Fruit fly (Drosophila melanogaster) Kc167 (cell line): ENCODE data around the gene CG43102.

Source experiments
- Myc ChIP-seq: fragments of >200 bp; optimal IDR thresholded peaks from 2 replicates; lab custom pipeline; 2017; ENCODE audit warnings: missing external identifiers
- Sin3A ChIP-seq: fragments of >200 bp; optimal IDR thresholded peaks from 2 replicates; lab custom pipeline; 2018; ENCODE audit warnings: missing external identifiers
- h ChIP-seq: fragments of >200 bp; optimal IDR thresholded peaks from 3 replicates; lab custom pipeline; 2018; ENCODE audit warnings: missing external identifiers
- insv ChIP-seq: fragments of >200 bp; optimal IDR thresholded peaks from 3 replicates; lab custom pipeline; 2018; ENCODE audit warnings: missing external identifiers
- psq ChIP-seq: fragments of >200 bp; optimal IDR thresholded peaks from 2 replicates; lab custom pipeline; 2017; ENCODE audit warnings: missing external identifiers
- ttk ChIP-seq: sonication (Bioruptor generic); optimal IDR thresholded peaks from 2 replicates; lab custom pipeline; 2017; ENCODE audit warnings: missing external identifiers

The CG43102 gene

DNA sequence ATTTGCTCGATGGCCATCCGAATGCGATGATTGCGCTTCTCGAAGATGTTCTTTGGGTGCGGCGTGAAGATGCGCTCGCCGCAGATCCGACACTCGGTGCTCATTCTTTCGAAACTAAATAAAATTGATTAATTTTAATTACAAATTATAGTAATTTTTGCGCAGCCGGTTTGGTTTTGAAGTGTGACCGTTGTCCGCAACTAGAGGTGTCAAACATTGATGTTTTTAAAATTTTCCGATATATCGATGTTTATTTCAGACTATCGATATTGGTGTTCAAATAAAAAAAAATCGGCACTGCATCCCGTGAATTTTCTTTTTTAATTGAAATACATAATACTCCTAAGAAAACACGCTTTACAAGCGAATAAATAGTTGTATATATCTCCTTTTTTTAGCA lies 14.7 kb upstream of the CG43102 start, which contains the start of gene Odj:
Gene Odj, minus strand, starts transcription at position 209 of the 400 bp plus-strand sequence.
- TF ChIP-seq Sin3A (lab: Kevin White, UChicago) (no peak), h (lab: Kevin White, UChicago) (no peak), psq (no peak), insv (lab: Kevin White, UChicago) (no peak), ttk (no peak), Myc (lab: Kevin White, UChicago) (no peak)

DNA sequence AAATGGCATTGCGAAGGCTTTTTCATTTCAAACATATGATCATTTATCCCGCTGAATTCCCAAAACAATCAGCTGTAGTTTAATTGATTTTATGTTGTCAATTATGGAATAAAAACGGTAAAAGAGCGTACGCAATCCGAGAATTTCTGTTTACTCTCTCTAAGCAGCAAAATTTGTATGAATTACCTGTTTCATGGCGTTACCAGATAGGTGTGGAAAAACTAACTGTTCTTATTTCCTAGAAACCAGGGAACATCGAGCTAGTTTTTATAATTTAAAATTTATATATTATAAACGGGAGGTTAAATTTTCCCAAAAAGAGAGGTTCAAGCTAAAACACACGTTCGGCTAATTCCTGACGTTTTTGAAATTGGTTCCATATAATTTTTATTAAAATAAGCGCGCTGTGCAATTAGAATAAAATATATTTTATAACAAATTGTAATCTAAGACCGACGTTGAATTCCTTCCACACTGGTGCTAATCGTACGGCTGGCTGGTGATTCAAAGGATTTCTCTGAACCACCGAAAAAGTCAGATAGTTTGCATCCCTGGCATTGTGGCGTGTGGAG lies 12.8 kb upstream of the CG43102 start, which contains the start of gene CG17801:
Gene CG17801, minus strand, starts transcription at position 51 of the 572 bp plus-strand sequence.
- no peak for TF ChIP-seq Myc (lab: Kevin White, UChicago)

DNA sequence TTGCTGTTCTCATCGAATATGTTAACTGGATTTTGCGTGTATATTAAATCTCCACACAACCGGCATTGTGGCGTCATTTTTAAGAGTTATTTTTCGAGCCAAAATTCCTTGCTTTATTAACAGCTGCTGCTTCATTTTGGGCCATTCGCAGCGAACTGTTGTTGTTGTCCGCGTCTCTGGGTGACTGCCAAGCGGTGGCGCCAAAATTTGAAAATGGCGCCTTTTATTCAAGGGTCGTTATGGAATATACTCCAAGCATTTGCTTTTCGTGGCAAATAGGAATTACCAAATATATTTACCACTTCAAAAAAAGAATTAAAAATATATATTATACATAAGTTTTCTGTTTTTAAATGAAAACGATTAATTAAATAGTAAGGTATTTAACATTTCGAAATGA lies 10.8 kb upstream of the CG43102 start, which contains the start of gene Nnk:
Gene Nnk, minus strand, starts transcription at position 158 of the 400 bp plus-strand sequence.
- no peak for TF ChIP-seq insv (lab: Kevin White, UChicago)
- TF ChIP-seq Myc (lab: Kevin White, UChicago), result no peak

DNA sequence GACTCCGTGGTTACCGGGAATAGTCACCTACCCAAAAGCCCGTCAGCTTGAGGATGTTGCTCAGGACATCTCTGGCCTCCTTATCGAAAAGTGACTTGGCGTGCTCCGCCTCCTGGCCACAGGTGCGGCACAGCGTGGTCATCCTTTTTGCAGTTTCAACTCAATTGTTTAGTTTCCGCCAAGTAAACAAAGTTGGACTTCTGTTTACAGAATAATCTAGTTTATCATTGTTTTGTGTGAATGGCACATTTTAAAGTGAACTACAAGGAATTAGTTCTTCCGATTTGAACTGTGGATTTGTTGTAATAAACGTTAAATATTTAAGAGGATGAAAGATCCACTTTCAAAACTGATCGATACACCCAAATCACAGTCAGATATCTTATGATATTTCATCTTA lies 8.7 kb upstream of the CG43102 start, which contains the start of gene CG17806:
Gene CG17806, minus strand, starts transcription at position 236 of the 400 bp plus-strand sequence.
- TF ChIP-seq Sin3A (lab: Kevin White, UChicago), result no peak
- no peak for TF ChIP-seq insv (lab: Kevin White, UChicago)

DNA sequence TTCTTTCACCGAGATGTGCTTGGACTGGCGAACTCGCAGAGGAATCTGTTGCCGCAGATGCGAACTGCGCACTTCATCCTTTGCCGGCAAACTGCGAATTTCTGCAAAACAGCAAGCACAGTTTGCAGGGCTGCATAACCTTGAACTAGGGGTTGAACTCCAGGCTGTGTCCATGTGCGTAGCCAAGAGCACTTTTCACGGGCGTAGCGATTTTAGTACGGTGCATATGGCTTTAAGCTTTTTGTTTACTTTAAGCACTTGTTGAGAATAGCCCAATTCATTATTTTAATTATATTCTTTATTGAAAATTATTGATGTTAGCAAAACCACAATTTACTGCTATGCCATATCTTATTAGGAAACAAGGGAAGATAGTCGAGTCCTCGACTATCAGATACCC lies 7.0 kb upstream of the CG43102 start, which contains the start of gene CG17803:
Gene CG17803, minus strand, starts transcription at position 249 of the 400 bp plus-strand sequence.
- no peak for TF ChIP-seq Myc (lab: Kevin White, UChicago)
- no peak for TF ChIP-seq Sin3A (lab: Kevin White, UChicago)
- TF ChIP-seq h (lab: Kevin White, UChicago), result no peak
- no peak for TF ChIP-seq psq
- no peak for TF ChIP-seq insv (lab: Kevin White, UChicago)
- no peak for TF ChIP-seq ttk

DNA sequence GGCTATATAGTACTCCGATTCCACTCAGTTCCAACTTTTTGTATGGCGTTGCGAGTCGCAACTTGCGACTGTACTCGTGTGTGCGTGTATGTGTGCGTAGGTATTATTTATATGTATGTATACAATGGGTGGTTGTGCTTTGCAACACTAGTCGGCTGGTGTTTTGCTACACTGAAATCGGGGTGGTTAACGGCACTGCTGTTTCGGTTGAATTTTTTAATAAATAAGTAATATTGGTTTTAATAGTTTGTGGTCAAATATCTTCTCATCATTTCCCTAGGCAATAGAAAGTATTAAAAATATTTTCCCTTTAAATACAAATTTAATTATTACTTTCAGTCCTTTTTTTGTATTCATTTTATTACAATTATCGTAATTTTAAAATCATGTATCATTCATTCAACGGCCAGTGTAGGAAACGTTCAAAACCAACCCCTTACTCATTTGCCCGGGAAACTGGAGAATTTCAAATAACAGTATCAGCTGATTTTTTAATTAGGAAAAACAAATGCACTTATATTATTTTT lies 4.0 kb upstream of the CG43102 start, which contains the start of gene CG7379:
Gene CG7379, minus strand, starts transcription at position 94 of the 527 bp plus-strand sequence.
- TF ChIP-seq ttk, result no peak
- no peak for TF ChIP-seq insv (lab: Kevin White, UChicago)
- TF ChIP-seq h (lab: Kevin White, UChicago), result no peak
- TF ChIP-seq Sin3A (lab: Kevin White, UChicago), result no peak
- TF ChIP-seq Myc (lab: Kevin White, UChicago), result no peak
- no peak for TF ChIP-seq psq

DNA sequence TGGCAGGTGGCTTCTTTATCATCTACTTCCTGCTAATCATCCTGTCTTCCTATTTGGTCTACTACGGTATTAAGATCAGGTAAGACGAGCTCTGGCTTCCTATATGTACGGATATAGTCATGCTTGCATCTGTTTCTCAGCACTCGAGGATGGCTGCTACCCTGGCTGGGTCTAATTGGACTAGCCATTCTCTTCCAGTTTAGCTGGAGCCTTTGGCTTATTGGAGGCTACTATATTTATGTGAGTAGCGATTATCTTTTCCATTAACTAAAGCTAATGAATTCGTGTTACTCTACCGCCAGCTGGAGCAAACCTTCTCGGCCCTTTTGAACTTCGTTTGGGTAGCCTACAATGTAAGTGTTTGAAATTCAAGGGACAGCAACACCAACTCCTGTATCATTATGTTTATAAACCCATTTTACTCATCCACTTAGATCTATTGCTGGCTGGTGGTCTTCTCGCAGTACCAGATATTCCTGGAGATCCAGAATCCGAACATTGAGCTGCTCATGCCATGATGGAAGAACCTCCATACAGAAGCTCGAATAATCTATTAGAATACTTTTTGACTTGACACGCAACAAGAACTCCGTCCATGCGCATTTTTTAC lies 1.4 kb upstream of the CG43102 start:
- TF ChIP-seq h (lab: Kevin White, UChicago) (no peak), ttk (no peak), insv (lab: Kevin White, UChicago) (no peak), psq (no peak), Myc (lab: Kevin White, UChicago) (no peak), Sin3A (lab: Kevin White, UChicago) (no peak)

DNA sequence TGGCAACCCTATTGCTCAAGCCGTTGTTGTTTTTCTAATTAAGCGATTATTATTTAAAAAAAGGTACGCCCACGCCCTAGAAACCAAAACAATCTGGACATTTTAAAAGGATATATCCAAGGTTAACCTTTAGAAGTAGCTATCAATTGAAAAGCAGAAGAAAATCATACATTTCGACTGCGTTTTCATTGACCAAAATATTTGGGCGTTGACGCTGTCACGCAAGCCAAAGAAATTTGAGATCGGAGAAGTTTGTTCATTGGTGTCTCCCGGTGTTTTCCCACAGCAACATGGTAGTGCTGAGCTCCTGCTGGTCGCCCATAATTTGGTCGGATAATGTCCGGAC lies 758 bp upstream of the CG43102 start, which contains the start of gene pasi1:
Gene pasi1, plus strand, starts transcription at position 1 of the 346 bp plus-strand sequence.
- no peak for TF ChIP-seq psq
- no peak for TF ChIP-seq Sin3A (lab: Kevin White, UChicago)
- TF ChIP-seq ttk, result no peak
- TF ChIP-seq insv (lab: Kevin White, UChicago), result no peak
- no peak for TF ChIP-seq Myc (lab: Kevin White, UChicago)
- no peak for TF ChIP-seq h (lab: Kevin White, UChicago)

DNA sequence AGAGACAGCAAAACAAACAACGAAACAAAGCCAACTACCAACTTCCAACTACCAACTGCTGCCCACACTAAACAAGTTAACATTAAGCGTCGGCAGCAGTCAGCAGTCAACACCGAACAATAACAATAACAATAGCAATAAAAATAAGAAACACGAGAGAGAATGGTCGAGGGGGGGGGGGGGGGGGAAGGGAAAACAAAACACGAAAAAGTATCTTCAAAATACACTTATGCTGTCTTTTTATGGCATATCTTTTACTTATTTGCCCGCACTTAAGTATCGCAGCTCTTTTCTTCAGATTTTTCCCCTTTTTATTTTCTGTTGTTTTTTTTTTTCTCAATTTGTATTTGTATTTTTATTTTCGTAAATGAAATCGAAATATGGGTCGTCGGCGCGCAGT lies 1.0 kb downstream of the CG43102 start:
- TF ChIP-seq insv (lab: Kevin White, UChicago), result no peak

DNA sequence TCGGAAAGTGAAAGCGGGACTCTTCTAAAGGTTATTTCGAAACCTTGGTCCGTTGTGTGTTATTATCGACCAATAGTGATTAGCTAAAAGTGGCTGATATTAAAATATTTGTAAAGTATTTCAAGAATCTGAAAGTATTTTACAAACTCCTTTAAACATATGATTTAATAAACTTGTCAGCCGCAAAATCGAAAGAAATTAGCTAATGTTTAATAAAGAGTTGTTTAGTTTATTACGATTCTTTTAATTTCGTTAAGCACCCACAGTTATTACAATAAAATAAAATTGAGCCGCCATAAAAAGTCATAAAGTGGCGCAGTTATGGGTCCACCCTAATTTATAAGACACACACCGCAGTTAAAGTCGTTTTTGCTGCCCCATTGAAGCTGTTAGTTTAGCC lies 4.4 kb downstream of the CG43102 start:
- no peak for TF ChIP-seq ttk

DNA sequence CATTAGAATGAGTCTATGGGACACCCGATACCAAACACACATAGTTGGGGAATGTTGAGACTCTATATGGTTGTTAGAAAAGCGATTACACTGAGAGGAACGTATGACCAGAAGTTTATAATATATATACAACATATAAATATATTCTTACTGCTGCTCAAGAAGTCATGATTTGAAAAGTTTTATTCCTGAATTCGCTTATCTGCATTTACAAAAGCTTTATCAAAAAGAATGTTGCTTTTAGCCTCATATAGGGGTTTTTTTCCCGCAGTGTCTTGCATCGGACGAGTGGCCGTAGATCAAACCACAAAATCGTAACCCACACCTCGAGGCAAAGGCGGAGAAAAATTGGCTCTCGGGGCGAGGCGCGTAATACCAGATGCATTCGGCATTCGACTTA lies 6.5 kb downstream of the CG43102 start:
- TF ChIP-seq h (lab: Kevin White, UChicago) (no peak), Sin3A (lab: Kevin White, UChicago) (no peak), ttk (no peak), psq (no peak), Myc (lab: Kevin White, UChicago) (no peak), insv (lab: Kevin White, UChicago) (no peak)

DNA sequence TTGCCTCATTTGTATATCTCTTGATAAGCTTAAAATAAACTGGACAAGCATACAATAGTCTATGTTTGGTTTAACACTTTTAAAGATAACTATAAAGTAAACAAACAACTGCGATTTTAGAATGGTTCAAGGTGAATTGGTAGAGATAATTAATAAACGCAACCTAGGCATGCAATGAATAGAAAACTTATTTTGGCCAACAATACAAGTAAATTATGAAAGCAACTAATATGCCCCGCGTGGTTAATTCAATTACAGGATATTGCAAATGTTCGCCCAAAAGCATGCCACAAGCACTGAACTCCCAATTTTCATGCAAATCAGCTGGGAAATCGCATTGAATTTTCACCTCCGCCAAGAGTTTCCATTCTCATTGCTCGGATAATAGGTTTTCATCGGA lies 10.1 kb downstream of the CG43102 start:
- no peak for TF ChIP-seq h (lab: Kevin White, UChicago)
- TF ChIP-seq insv (lab: Kevin White, UChicago), result no peak
- TF ChIP-seq Sin3A (lab: Kevin White, UChicago), result no peak
- TF ChIP-seq ttk, result no peak
- TF ChIP-seq psq, result no peak
- no peak for TF ChIP-seq Myc (lab: Kevin White, UChicago)

DNA sequence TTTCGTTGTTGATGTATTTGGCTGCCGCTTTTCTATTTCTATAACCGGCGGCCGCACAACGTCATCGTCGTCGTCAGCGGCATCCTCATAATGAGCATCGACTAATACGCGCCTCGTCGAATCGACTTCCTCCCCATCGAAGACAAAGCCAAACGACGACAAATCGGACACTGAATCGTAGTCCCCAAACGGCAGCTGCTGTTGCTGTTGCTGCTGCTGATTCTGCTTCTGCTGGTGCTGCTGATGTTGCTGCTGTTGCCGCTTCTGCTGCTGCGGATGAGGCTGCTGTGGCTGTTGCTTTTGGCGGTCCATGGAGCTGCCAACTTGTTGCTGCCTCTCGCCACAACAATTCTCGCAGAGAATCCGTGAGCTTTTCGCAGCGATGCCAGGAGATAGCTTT lies 11.1 kb downstream of the CG43102 start:
- TF ChIP-seq Myc (lab: Kevin White, UChicago) (no peak), Sin3A (lab: Kevin White, UChicago) (no peak), insv (lab: Kevin White, UChicago) (no peak), psq (no peak), ttk (no peak), h (lab: Kevin White, UChicago) (no peak)
